Worm (Caenorhabditis elegans): ENCODE data around the gene C05C8.7.

DNA sequence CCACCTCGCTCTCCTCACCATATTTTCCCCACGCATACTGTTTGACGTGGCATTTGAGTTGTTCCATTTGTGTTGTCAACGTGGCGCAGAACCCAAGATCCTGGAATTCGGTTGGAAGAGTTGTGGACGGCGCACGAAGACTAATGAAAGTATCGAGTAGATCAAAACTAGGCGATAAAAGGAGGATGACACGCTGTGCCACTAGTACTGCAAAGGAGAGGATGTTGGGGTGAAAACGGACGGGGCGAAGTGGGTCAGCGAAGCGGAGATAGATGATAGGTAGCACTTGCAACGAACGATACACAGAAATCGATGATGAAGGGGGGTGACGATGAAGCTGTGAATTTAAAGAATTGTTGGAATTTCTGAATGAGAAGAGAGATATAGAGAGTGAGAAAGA, at the start of gene C05C8.7:
- no peak for TF ChIP-seq nhr-76 (tag; optimal IDR thresholded peaks at IDR 0.05)
- TF ChIP-seq ces-1 (GFP tag; optimal IDR thresholded peaks at IDR 0.05), result no peak
- TF ChIP-seq ztf-11 (tag; optimal IDR thresholded peaks at IDR 0.05), result no peak
- no peak for TF ChIP-seq ceh-83 (GFP tag; optimal IDR thresholded peaks at IDR 0.05)
- no peak for TF ChIP-seq mab-5 (tag; optimal IDR thresholded peaks at IDR 0.05)

Data from whole organism, mixed stage, embryonic.